Worm (Caenorhabditis elegans) whole organism, midembryonic: ENCODE measurements around the gene pqn-13.

Experiments
- T22C8.4 ChIP-seq: fragments of 200-800 bp; sonication (Bioruptor generic); IDR thresholded peaks from 2 replicates; pipeline ENCODE4 v1.3.6; 2022; ENCODE audit warnings: missing genetic modification characterization, missing compliant biosample characterization
- cog-1 ChIP-seq: sonication (generic microtip); optimal IDR thresholded peaks from 2 replicates; lab custom pipeline; 2016; ENCODE audit warnings: missing genetic modification characterization, missing compliant biosample characterization
- flt-1 ChIP-seq: fragments of 200-800 bp; sonication (Bioruptor generic); IDR thresholded peaks from 2 replicates; pipeline ENCODE4 v1.3.6; 2022; ENCODE audit warnings: missing genetic modification characterization, missing compliant biosample characterization
- klf-2 ChIP-seq: fragments of 200-800 bp; sonication (Bioruptor generic); conservative IDR thresholded peaks from 2 replicates; pipeline ENCODE4 v1.3.6; 2022; ENCODE audit warnings: missing genetic modification reagents, missing genetic modification characterization, missing compliant biosample characterization
- med-1 ChIP-seq: sonication (generic microtip); optimal IDR thresholded peaks from 2 replicates; lab custom pipeline; 2017; ENCODE audit warnings: missing genetic modification characterization, mild to moderate bottlenecking, missing compliant biosample characterization, antibody characterized with exemption, missing genetic modification reagents; ENCODE audit not compliant: insufficient read depth
- ref-1 ChIP-seq: fragments of 200-800 bp; sonication (Bioruptor generic); conservative IDR thresholded peaks from 2 replicates; pipeline ENCODE4 v1.3.6; 2022; ENCODE audit warnings: missing genetic modification reagents, missing genetic modification characterization, missing compliant biosample characterization
- ztf-23 ChIP-seq: fragments of 200-800 bp; sonication (Bioruptor generic); IDR thresholded peaks from 2 replicates; pipeline ENCODE4 v1.3.6; 2022; ENCODE audit warnings: missing genetic modification reagents, missing genetic modification characterization, missing compliant biosample characterization
- ztf-29 ChIP-seq: fragments of 200-800 bp; sonication (Bioruptor generic); IDR thresholded peaks from 2 replicates; pipeline ENCODE4 v1.3.6; 2022; ENCODE audit warnings: missing genetic modification reagents, missing genetic modification characterization, missing compliant biosample characterization

DNA sequence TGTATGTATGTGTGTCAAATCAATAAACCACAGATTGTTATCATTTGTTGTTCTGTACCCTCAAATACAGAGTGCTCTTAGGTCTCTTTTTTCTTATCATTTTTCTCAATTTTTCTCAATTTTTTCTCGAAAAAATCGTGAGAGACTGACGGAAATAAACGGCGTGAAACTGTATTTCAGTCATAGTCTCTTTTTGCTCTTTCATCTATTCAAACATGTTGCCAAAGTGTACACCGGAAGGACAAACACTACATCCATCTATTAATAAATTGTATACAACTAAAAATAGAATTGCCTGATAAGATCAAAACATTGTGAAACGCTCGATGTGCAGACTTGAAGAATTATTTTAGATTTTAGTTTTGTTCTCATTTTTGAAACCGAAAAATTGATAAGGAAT is 41.5 kb downstream of the pqn-13 start:
- TF ChIP-seq T22C8.4, result no peak
- no peak for TF ChIP-seq ztf-23
- TF ChIP-seq flt-1, result no peak
- no peak for TF ChIP-seq ref-1 (GFP tag; lab: Robert Waterston, UW)
- no peak for TF ChIP-seq cog-1 (tag; lab: Kevin White, UChicago)
- no peak for TF ChIP-seq med-1 (GFP tag; lab: Kevin White, UChicago)
- no peak for TF ChIP-seq ztf-29 (GFP tag; lab: Robert Waterston, UW)
- no peak for TF ChIP-seq klf-2 (GFP tag; lab: Robert Waterston, UW)
